Worm (Caenorhabditis elegans) whole organism, L4 larva: ENCODE measurements around the gene idi-1.

Experiments
- F10B5.3 ChIP-seq: sonication (generic microtip); optimal IDR thresholded peaks from 2 replicates; lab custom pipeline; 2016; ENCODE audit warnings: mild to moderate bottlenecking, missing genetic modification characterization, missing compliant biosample characterization
- F26F4.8 ChIP-seq: fragments of 200-800 bp; sonication (Bioruptor generic); conservative IDR thresholded peaks from 2 replicates; pipeline ENCODE4 v1.3.6; 2022; ENCODE audit warnings: missing genetic modification characterization, missing compliant biosample characterization
- F37D6.2 ChIP-seq: sonication (generic microtip); optimal IDR thresholded peaks from 2 replicates; lab custom pipeline; 2016; ENCODE audit warnings: mild to moderate bottlenecking, missing genetic modification characterization, missing compliant biosample characterization
- R02D3.7 ChIP-seq: fragments of 150-350 bp; sonication (generic microtip); optimal IDR thresholded peaks from 3 replicates; lab custom pipeline; 2014; ENCODE audit warnings: missing biosample characterization, missing genetic modification characterization
- T20F7.1 ChIP-seq: fragments of 200-800 bp; sonication (Bioruptor generic); optimal IDR thresholded peaks from 2 replicates; lab custom pipeline; 2018; ENCODE audit warnings: mild to moderate bottlenecking, missing genetic modification characterization, missing compliant biosample characterization
- T26A8.4 ChIP-seq: fragments of 200-800 bp; sonication (Bioruptor generic); IDR thresholded peaks from 2 replicates; pipeline ENCODE4 v1.3.6; 2022; ENCODE audit warnings: missing genetic modification characterization, missing compliant biosample characterization
- Y5F2A.4 ChIP-seq: fragments of 200-800 bp; sonication (Bioruptor generic); optimal IDR thresholded peaks from 2 replicates; lab custom pipeline; 2018; ENCODE audit warnings: mild to moderate bottlenecking, missing genetic modification characterization, missing compliant biosample characterization
- Y75B8A.6 ChIP-seq: fragments of 200-800 bp; sonication (Bioruptor generic); IDR thresholded peaks from 2 replicates; pipeline ENCODE4 v1.3.6; 2022; ENCODE audit warnings: missing genetic modification reagents, missing genetic modification characterization, missing compliant biosample characterization
- ZK546.5 ChIP-seq, 2 experiments: sonication (generic microtip); optimal IDR thresholded peaks; 2 replicates each; lab custom pipeline; 2017; ENCODE audit warnings: missing biosample characterization in 2 of 2, missing genetic modification characterization in 2 of 2
- aha-1 ChIP-seq: fragments of 150-350 bp; peaks from one replicate; lab custom pipeline; 2014; ENCODE audit warnings: missing biosample characterization, missing genetic modification characterization
- ama-1 ChIP-seq: fragments of 150-350 bp; optimal IDR thresholded peaks from 2 replicates; lab custom pipeline; 2014; ENCODE audit warnings: inconsistent platforms, mixed read lengths
- attf-4 ChIP-seq: sonication (generic microtip); optimal IDR thresholded peaks from 3 replicates; lab custom pipeline; 2017; ENCODE audit warnings: missing biosample characterization, missing genetic modification characterization
- ceh-32 ChIP-seq: sonication (generic microtip); optimal IDR thresholded peaks from 2 replicates; lab custom pipeline; 2016; ENCODE audit warnings: mild to moderate bottlenecking, missing genetic modification characterization, missing compliant biosample characterization; ENCODE audit not compliant: poor library complexity
- ceh-44 ChIP-seq: fragments of 200-800 bp; sonication (Bioruptor generic); IDR thresholded peaks from 2 replicates; pipeline ENCODE4 v1.3.6; 2022; ENCODE audit warnings: missing genetic modification reagents, missing genetic modification characterization, missing compliant biosample characterization
- ceh-62 ChIP-seq: sonication (generic microtip); optimal IDR thresholded peaks from 2 replicates; lab custom pipeline; 2017; ENCODE audit warnings: missing biosample characterization, missing genetic modification characterization
- ceh-82 ChIP-seq: sonication (generic microtip); optimal IDR thresholded peaks from 2 replicates; lab custom pipeline; 2017; ENCODE audit warnings: missing biosample characterization, missing genetic modification characterization
- daf-16 ChIP-seq, 3 experiments: sonication (generic microtip); optimal IDR thresholded peaks; 2 replicates each; lab custom pipeline; 2016 to 2017; ENCODE audit warnings: missing genetic modification characterization in 3 of 3, missing genetic modification reagents in 3 of 3, mild to moderate bottlenecking in 2 of 3, missing compliant biosample characterization in 2 of 3, missing biosample characterization in 1 of 3, moderate library complexity in 1 of 3
- daf-19 ChIP-seq: fragments of 200-800 bp; sonication (Bioruptor generic); conservative IDR thresholded peaks from 2 replicates; pipeline ENCODE4 v1.3.6; 2022; ENCODE audit warnings: missing genetic modification characterization, missing compliant biosample characterization
- daf-8 ChIP-seq: fragments of 200-800 bp; sonication (Bioruptor generic); IDR thresholded peaks from 2 replicates; pipeline ENCODE4 v1.3.6; 2022; ENCODE audit warnings: missing genetic modification characterization, missing compliant biosample characterization
- dmd-6 ChIP-seq: fragments of 200-800 bp; sonication (Bioruptor generic); IDR thresholded peaks from 2 replicates; pipeline ENCODE4 v1.3.6; 2022; ENCODE audit warnings: missing genetic modification reagents, missing genetic modification characterization, missing compliant biosample characterization
- dmd-8 ChIP-seq: fragments of 200-800 bp; sonication (Bioruptor generic); IDR thresholded peaks from 2 replicates; pipeline ENCODE4 v1.3.6; 2022; ENCODE audit warnings: missing genetic modification characterization, missing compliant biosample characterization
- dpl-1 ChIP-seq: fragments of 150-350 bp; optimal IDR thresholded peaks from 2 replicates; lab custom pipeline; 2014; ENCODE audit warnings: missing biosample characterization, missing genetic modification reagents, missing genetic modification characterization
- dve-1 ChIP-seq: sonication (generic microtip); optimal IDR thresholded peaks from 2 replicates; lab custom pipeline; 2017; ENCODE audit warnings: antibody characterized with exemption, mild to moderate bottlenecking, missing genetic modification characterization, missing compliant biosample characterization; ENCODE audit not compliant: insufficient read depth
- fkh-10 ChIP-seq: fragments of 150-350 bp; optimal IDR thresholded peaks from 2 replicates; lab custom pipeline; 2014; ENCODE audit warnings: missing biosample characterization, missing genetic modification reagents, missing genetic modification characterization
- fos-1 ChIP-seq: fragments of 150-350 bp; optimal IDR thresholded peaks from 2 replicates; lab custom pipeline; 2014; ENCODE audit warnings: missing biosample characterization, missing genetic modification characterization
- gei-8 ChIP-seq: fragments of 200-800 bp; sonication (Bioruptor generic); optimal IDR thresholded peaks from 2 replicates; lab custom pipeline; 2018; ENCODE audit warnings: mild to moderate bottlenecking, missing genetic modification characterization, missing compliant biosample characterization
- hif-1 ChIP-seq, 2 experiments: sonication (generic microtip); optimal IDR thresholded peaks; 2 replicates each; lab custom pipeline; 2016 to 2017; ENCODE audit warnings: missing compliant biosample characterization in 2 of 2, missing genetic modification characterization in 2 of 2, missing genetic modification reagents in 2 of 2, missing genotype in 2 of 2, mild to moderate bottlenecking in 1 of 2
- hlh-30 ChIP-seq: sonication (generic microtip); optimal IDR thresholded peaks from 2 replicates; lab custom pipeline; 2017; ENCODE audit warnings: antibody characterized with exemption, mild to moderate bottlenecking, missing genetic modification characterization, missing compliant biosample characterization; ENCODE audit not compliant: insufficient read depth
- hmg-1.1 ChIP-seq: fragments of 200-800 bp; sonication (Bioruptor generic); IDR thresholded peaks from 2 replicates; pipeline ENCODE4 v1.3.6; 2022; ENCODE audit warnings: missing genetic modification reagents, missing genetic modification characterization, missing compliant biosample characterization
- lim-7 ChIP-seq: fragments of 200-800 bp; sonication (Bioruptor generic); IDR thresholded peaks from 2 replicates; pipeline ENCODE4 v1.3.6; 2022; ENCODE audit warnings: missing genetic modification characterization, missing compliant biosample characterization
- lin-29 ChIP-seq: fragments of 200-800 bp; sonication (Bioruptor generic); IDR thresholded peaks from 2 replicates; pipeline ENCODE4 v1.3.6; 2022; ENCODE audit warnings: missing genetic modification reagents, missing genetic modification characterization, missing compliant biosample characterization
- lin-39 ChIP-seq: fragments of 150-350 bp; optimal IDR thresholded peaks from 2 replicates; lab custom pipeline; 2014; ENCODE audit warnings: missing biosample characterization, missing genetic modification reagents, missing genetic modification characterization
- lir-3 ChIP-seq: sonication (generic microtip); optimal IDR thresholded peaks from 2 replicates; lab custom pipeline; 2016; ENCODE audit warnings: mild to moderate bottlenecking, missing genetic modification characterization, missing compliant biosample characterization
- madf-9 ChIP-seq: fragments of 200-800 bp; sonication (Bioruptor generic); conservative IDR thresholded peaks from 2 replicates; pipeline ENCODE4 v1.3.6; 2022; ENCODE audit warnings: missing genetic modification reagents, missing genetic modification characterization, missing compliant biosample characterization
- mdt-29 ChIP-seq: fragments of 200-800 bp; sonication (Bioruptor generic); IDR thresholded peaks from 2 replicates; pipeline ENCODE4 v1.3.6; 2022; ENCODE audit warnings: missing genetic modification reagents, missing genetic modification characterization, missing compliant biosample characterization
- mep-1 ChIP-seq: fragments of 150-350 bp; sonication (generic microtip); optimal IDR thresholded peaks from 3 replicates; lab custom pipeline; 2014; ENCODE audit warnings: missing biosample characterization, missing genetic modification characterization
- mxl-2 ChIP-seq: fragments of 200-800 bp; sonication (Bioruptor generic); conservative IDR thresholded peaks from 2 replicates; pipeline ENCODE4 v1.3.6; 2022; ENCODE audit warnings: missing genetic modification reagents, missing genetic modification characterization, missing compliant biosample characterization
- mxl-3 ChIP-seq: fragments of 200-800 bp; sonication (Bioruptor generic); optimal IDR thresholded peaks from 2 replicates; lab custom pipeline; 2018; ENCODE audit warnings: mild to moderate bottlenecking, missing genetic modification characterization, missing compliant biosample characterization
- nhr-10 ChIP-seq: fragments of 150-350 bp; optimal IDR thresholded peaks from 2 replicates; lab custom pipeline; 2014; ENCODE audit warnings: missing biosample characterization, missing genetic modification characterization
- nhr-102 ChIP-seq: sonication (generic microtip); optimal IDR thresholded peaks from 2 replicates; lab custom pipeline; 2016; ENCODE audit warnings: mild to moderate bottlenecking, missing genetic modification characterization, moderate library complexity, missing compliant biosample characterization
- nhr-11 ChIP-seq: fragments of 150-350 bp; optimal IDR thresholded peaks from 2 replicates; lab custom pipeline; 2014; ENCODE audit warnings: missing biosample characterization, missing genetic modification characterization
- nhr-25 ChIP-seq: sonication (generic microtip); optimal IDR thresholded peaks from 2 replicates; lab custom pipeline; 2017; ENCODE audit warnings: missing genetic modification characterization, mild to moderate bottlenecking, missing compliant biosample characterization, antibody characterized with exemption, moderate library complexity, borderline replicate concordance; ENCODE audit not compliant: insufficient read depth
- nhr-42 ChIP-seq: fragments of 200-800 bp; sonication (Bioruptor generic); IDR thresholded peaks from 2 replicates; pipeline ENCODE4 v1.3.6; 2022; ENCODE audit warnings: missing genetic modification characterization, missing compliant biosample characterization
- nhr-77 ChIP-seq: fragments of 150-350 bp; optimal IDR thresholded peaks from 2 replicates; lab custom pipeline; 2014; ENCODE audit warnings: missing biosample characterization, missing genetic modification characterization
- pqm-1 ChIP-seq: sonication (generic microtip); optimal IDR thresholded peaks from 2 replicates; lab custom pipeline; 2017; ENCODE audit warnings: missing biosample characterization, missing genetic modification characterization
- skn-1 ChIP-seq: fragments of 150-350 bp; optimal IDR thresholded peaks from 2 replicates; lab custom pipeline; 2014; ENCODE audit warnings: missing biosample characterization, missing genetic modification characterization
- spr-3 ChIP-seq: fragments of 200-800 bp; sonication (Bioruptor generic); optimal IDR thresholded peaks from 2 replicates; lab custom pipeline; 2018; ENCODE audit warnings: mild to moderate bottlenecking, missing genetic modification characterization, missing compliant biosample characterization
- tag-97 ChIP-seq: fragments of 200-800 bp; sonication (Bioruptor generic); IDR thresholded peaks from 2 replicates; pipeline ENCODE4 v1.3.6; 2022; ENCODE audit warnings: missing genetic modification characterization, missing compliant biosample characterization
- tra-1 ChIP-seq: fragments of 200-800 bp; sonication (Bioruptor generic); IDR thresholded peaks from 2 replicates; pipeline ENCODE4 v1.3.6; 2022; ENCODE audit warnings: missing genetic modification reagents, missing genetic modification characterization, missing compliant biosample characterization
- unc-39 ChIP-seq: sonication (generic microtip); optimal IDR thresholded peaks from 2 replicates; lab custom pipeline; 2017; ENCODE audit warnings: missing biosample characterization, missing genetic modification characterization
- zip-11 ChIP-seq: fragments of 200-800 bp; sonication (Bioruptor generic); IDR thresholded peaks from 2 replicates; pipeline ENCODE4 v1.3.6; 2022; ENCODE audit warnings: missing genetic modification characterization, missing compliant biosample characterization

idi-1 gene

ce11 chrIII:8093079-8093623, 1.6 kb downstream of the idi-1 start, which contains the start of gene K06H7.2 (continued):
- TF ChIP-seq tra-1 (GFP tag; lab: Robert Waterston, UW) (no peak), ceh-82 (no peak), T20F7.1 (GFP tag; lab: Kevin White, UChicago) (peak; percentile 39), nhr-10 (tag; lab: Kevin White, UChicago) (no peak), zip-11 (no peak), tag-97 (GFP tag; lab: Robert Waterston, UW) (no peak), lin-39 (tag; lab: Kevin White, UChicago) (no peak), attf-4 (tag; lab: Kevin White, UChicago) (no peak), Y5F2A.4 (no peak), unc-39 (tag; lab: Kevin White, UChicago) (no peak), ceh-62 (tag; lab: Kevin White, UChicago) (no peak), Y75B8A.6 (no peak), aha-1 (peak; percentile 57), mdt-29 (GFP tag; lab: Robert Waterston, UW) (no peak), mep-1 (tag; lab: Kevin White, UChicago) (peak; percentile 72), lim-7 (no peak), dve-1 (tag; lab: Kevin White, UChicago) (peak; percentile 63), R02D3.7 (tag; lab: Kevin White, UChicago) (no peak), dmd-8 (GFP tag; lab: Robert Waterston, UW) (no peak), skn-1 (no peak), fos-1 (no peak), F10B5.3 (tag; lab: Kevin White, UChicago) (no peak), ceh-44 (GFP tag; lab: Robert Waterston, UW) (no peak), hmg-1.1 (GFP tag; lab: Robert Waterston, UW) (0 out of 2 replicates have a peak, but pooled peaks have one; percentile 25), F37D6.2 (tag; lab: Kevin White, UChicago) (no peak), nhr-102 (tag; lab: Kevin White, UChicago) (no peak), ZK546.5 (tag; optimal IDR thresholded peaks at IDR 0.05; lab: Kevin White, UChicago) (no peak), F26F4.8 (GFP tag; lab: Robert Waterston, UW) (no peak), fkh-10 (peak; percentile 32), nhr-77 (peak; percentile 70), spr-3 (GFP tag; lab: Kevin White, UChicago) (no peak), nhr-11 (no peak), hlh-30 (tag; lab: Kevin White, UChicago) (peak; percentile 94), nhr-42 (no peak), hif-1 (tag; optimal IDR thresholded peaks at IDR 0.05; lab: Kevin White, UChicago) (no peak), T26A8.4 (no peak; the same call in 1 of the 2 replicates), mxl-2 (GFP tag; lab: Robert Waterston, UW) (no peak), mxl-3 (GFP tag; lab: Kevin White, UChicago) (no peak), madf-9 (no peak), dmd-6 (GFP tag; lab: Robert Waterston, UW) (0 out of 2 replicates have a peak, but pooled peaks have one; percentile 16), gei-8 (GFP tag; lab: Kevin White, UChicago) (no peak), daf-8 (no peak), lin-29 (no peak), lir-3 (no peak), nhr-25 (tag; lab: Kevin White, UChicago) (no peak), daf-19 (no peak), pqm-1 (peak; percentile 31), dpl-1 (GFP tag; lab: Kevin White, UChicago) (peak; percentile 58), ama-1 (lab: Kevin White, UChicago) (no peak), ceh-32 (tag; lab: Kevin White, UChicago) (no peak), daf-16 (GFP tag; optimal IDR thresholded peaks at IDR 0.05; lab: Kevin White, UChicago) (no peak), daf-16 (tag; optimal IDR thresholded peaks at IDR 0.05; lab: Kevin White, UChicago) (peak; percentile 9)
